Worm (Caenorhabditis elegans): ENCODE data around the gene T03F6.9.

ce11 chrIII:13348891-13349290, 22.0 kb downstream of the T03F6.9 start:
- no peak for TF ChIP-seq him-1 (tag; optimal IDR thresholded peaks at IDR 0.05)
- no peak for TF ChIP-seq dao-5 (tag; optimal IDR thresholded peaks at IDR 0.05)
- TF ChIP-seq W03F9.2 (tag; optimal IDR thresholded peaks at IDR 0.05) = no peak
